Worm (Caenorhabditis elegans) whole organism, L1 larva: ENCODE measurements around the gene Y22D7AL.1.

Experiments used
- C34B4.2 ChIP-seq: sonication (generic microtip); optimal IDR thresholded peaks from 2 replicates; lab custom pipeline; 2017; ENCODE audit warnings: mild to moderate bottlenecking, missing genetic modification characterization, missing compliant biosample characterization
- Y116A8C.19 ChIP-seq: sonication (generic microtip); optimal IDR thresholded peaks from 2 replicates; lab custom pipeline; 2016; ENCODE audit warnings: missing compliant biosample characterization, missing genetic modification characterization, borderline replicate concordance
- alr-1 ChIP-seq: fragments of 200-800 bp; sonication (Bioruptor generic); optimal IDR thresholded peaks from 2 replicates; lab custom pipeline; 2018; ENCODE audit warnings: borderline replicate concordance, mild to moderate bottlenecking, missing genetic modification characterization, missing compliant biosample characterization
- ceh-63 ChIP-seq: fragments of 200-800 bp; sonication (Bioruptor generic); optimal IDR thresholded peaks from 2 replicates; lab custom pipeline; 2018; ENCODE audit warnings: mild to moderate bottlenecking, missing genetic modification characterization, missing compliant biosample characterization
- ceh-8 ChIP-seq: fragments of 200-800 bp; sonication (Bioruptor generic); optimal IDR thresholded peaks from 2 replicates; lab custom pipeline; 2018; ENCODE audit warnings: mild to moderate bottlenecking, missing genetic modification characterization, moderate library complexity, missing compliant biosample characterization
- ceh-88 ChIP-seq: fragments of 200-800 bp; sonication (Bioruptor generic); IDR thresholded peaks from 2 replicates; pipeline ENCODE4 v1.3.6; 2022; ENCODE audit warnings: missing genetic modification characterization, missing compliant biosample characterization
- ces-1 ChIP-seq: fragments of 150-350 bp; optimal IDR thresholded peaks from 2 replicates; lab custom pipeline; 2014; ENCODE audit warnings: missing biosample characterization, missing genetic modification reagents, missing genetic modification characterization
- dsc-1 ChIP-seq: sonication (generic microtip); optimal IDR thresholded peaks from 2 replicates; lab custom pipeline; 2016; ENCODE audit warnings: mild to moderate bottlenecking, missing genetic modification characterization, missing compliant biosample characterization
- egl-13 ChIP-seq: sonication (generic microtip); optimal IDR thresholded peaks from 2 replicates; lab custom pipeline; 2016; ENCODE audit warnings: missing genotype, missing genetic modification reagents, missing genetic modification characterization, missing compliant biosample characterization
- egl-27 ChIP-seq, 2 experiments: fragments of 150-350 bp in 1 of 2; sonication (generic microtip); optimal IDR thresholded peaks; 3 replicates each; lab custom pipeline; 2017 to 2018; ENCODE audit warnings: missing biosample characterization in 2 of 2, missing genetic modification characterization in 2 of 2, missing genetic modification reagents in 2 of 2
- elt-3 ChIP-seq, 6 experiments: fragments of 150-350 bp in 1 of 6; sonication (generic microtip); optimal IDR thresholded peaks; 2 replicates each; lab custom pipeline; 2017 to 2018; ENCODE audit warnings: missing biosample characterization in 6 of 6, missing genetic modification characterization in 6 of 6, inconsistent platforms in 1 of 6
- ets-5 ChIP-seq: fragments of 200-800 bp; sonication (Bioruptor generic); IDR thresholded peaks from 2 replicates; pipeline ENCODE4 v1.3.6; 2022; ENCODE audit warnings: missing genetic modification characterization, missing compliant biosample characterization
- fkh-10 ChIP-seq: sonication (generic microtip); optimal IDR thresholded peaks from 2 replicates; lab custom pipeline; 2017; ENCODE audit warnings: missing biosample characterization, missing genetic modification reagents, missing genetic modification characterization
- fkh-8 ChIP-seq: sonication (generic microtip); optimal IDR thresholded peaks from 2 replicates; lab custom pipeline; 2016; ENCODE audit warnings: mild to moderate bottlenecking, missing genetic modification characterization, missing compliant biosample characterization
- fos-1 ChIP-seq: fragments of 150-350 bp; optimal IDR thresholded peaks from 2 replicates; lab custom pipeline; 2014; ENCODE audit warnings: missing biosample characterization, missing genetic modification characterization
- grh-1 ChIP-seq: fragments of 200-800 bp; sonication (Bioruptor generic); IDR thresholded peaks from 2 replicates; pipeline ENCODE4 v1.3.6; 2022; ENCODE audit warnings: missing genetic modification reagents, missing genetic modification characterization, missing compliant biosample characterization
- irx-1 ChIP-seq: sonication (generic microtip); optimal IDR thresholded peaks from 2 replicates; lab custom pipeline; 2016; ENCODE audit warnings: missing genetic modification characterization, missing compliant biosample characterization
- isw-1 ChIP-seq: fragments of 200-800 bp; sonication (Bioruptor generic); IDR thresholded peaks from 2 replicates; pipeline ENCODE4 v1.3.6; 2022; ENCODE audit warnings: missing genetic modification characterization, missing compliant biosample characterization
- jun-1 ChIP-seq: fragments of 150-350 bp; optimal IDR thresholded peaks from 2 replicates; lab custom pipeline; 2014; ENCODE audit warnings: missing biosample characterization, missing genetic modification reagents, missing genetic modification characterization
- lin-13 ChIP-seq: fragments of 150-350 bp; optimal IDR thresholded peaks from 2 replicates; lab custom pipeline; 2014; ENCODE audit warnings: missing biosample characterization, missing genetic modification reagents, missing genetic modification characterization
- lin-14 ChIP-seq: fragments of 200-800 bp; sonication (Bioruptor generic); optimal IDR thresholded peaks from 2 replicates; lab custom pipeline; 2018; ENCODE audit warnings: mild to moderate bottlenecking, missing genetic modification characterization, moderate library complexity, missing compliant biosample characterization
- lin-39 ChIP-seq: fragments of 150-350 bp; optimal IDR thresholded peaks from 2 replicates; lab custom pipeline; 2014; ENCODE audit warnings: missing biosample characterization, missing genetic modification reagents, missing genetic modification characterization
- lsy-2 ChIP-seq, 2 experiments: fragments of 150-350 bp; optimal IDR thresholded peaks; 2 replicates each; lab custom pipeline; 2014; ENCODE audit warnings: missing biosample characterization in 2 of 2, missing genetic modification characterization in 2 of 2
- nhr-20 ChIP-seq: sonication (generic microtip); optimal IDR thresholded peaks from 2 replicates; lab custom pipeline; 2016; ENCODE audit warnings: mild to moderate bottlenecking, missing genetic modification characterization, missing compliant biosample characterization
- nhr-237 ChIP-seq: fragments of 150-350 bp; optimal IDR thresholded peaks from 2 replicates; lab custom pipeline; 2014; ENCODE audit warnings: missing biosample characterization, missing genetic modification characterization
- nhr-47 ChIP-seq: sonication (generic microtip); optimal IDR thresholded peaks from 2 replicates; lab custom pipeline; 2016; ENCODE audit warnings: mild to moderate bottlenecking, missing genetic modification characterization, moderate library complexity, missing compliant biosample characterization
- nhr-71 ChIP-seq: sonication (generic microtip); optimal IDR thresholded peaks from 2 replicates; lab custom pipeline; 2016; ENCODE audit warnings: mild to moderate bottlenecking, missing genetic modification characterization, moderate library complexity, missing compliant biosample characterization
- pag-3 ChIP-seq: sonication (generic microtip); optimal IDR thresholded peaks from 2 replicates; lab custom pipeline; 2017; ENCODE audit warnings: missing genetic modification characterization, mild to moderate bottlenecking, missing compliant biosample characterization, antibody characterized with exemption, borderline replicate concordance; ENCODE audit not compliant: insufficient read depth
- rnt-1 ChIP-seq: sonication (generic microtip); optimal IDR thresholded peaks from 2 replicates; lab custom pipeline; 2016; ENCODE audit warnings: mild to moderate bottlenecking, missing genetic modification characterization, moderate library complexity, missing compliant biosample characterization
- snu-23 ChIP-seq: sonication (generic microtip); optimal IDR thresholded peaks from 2 replicates; lab custom pipeline; 2016; ENCODE audit warnings: missing genetic modification characterization, missing compliant biosample characterization
- sptf-1 ChIP-seq: fragments of 150-350 bp; optimal IDR thresholded peaks from 2 replicates; lab custom pipeline; 2014; ENCODE audit warnings: missing biosample characterization, missing genetic modification characterization
- unc-30 ChIP-seq: sonication (generic microtip); optimal IDR thresholded peaks from 2 replicates; lab custom pipeline; 2017; ENCODE audit warnings: missing biosample characterization, missing genetic modification characterization
- vab-15 ChIP-seq: sonication (generic microtip); optimal IDR thresholded peaks from 2 replicates; lab custom pipeline; 2017; ENCODE audit warnings: missing genotype, mild to moderate bottlenecking, missing genetic modification characterization, missing compliant biosample characterization
- xbp-1 ChIP-seq: sonication (generic microtip); optimal IDR thresholded peaks from 2 replicates; lab custom pipeline; 2016; ENCODE audit warnings: missing genetic modification characterization, missing compliant biosample characterization
- zag-1 ChIP-seq: fragments of 150-350 bp; optimal IDR thresholded peaks from 2 replicates; lab custom pipeline; 2014; ENCODE audit warnings: missing biosample characterization, missing genetic modification characterization
- zip-4 ChIP-seq: fragments of 200-800 bp; sonication (Bioruptor generic); optimal IDR thresholded peaks from 2 replicates; lab custom pipeline; 2018; ENCODE audit warnings: mild to moderate bottlenecking, missing genetic modification characterization, moderate library complexity, missing compliant biosample characterization

The Y22D7AL.1 gene

ce11 chrIII:1668519-1668918 lies 16.2 kb downstream of the Y22D7AL.1 start, which contains the start of gene glb-30:
Gene glb-30 (minus strand): TSS chrIII:1668619.
- TF ChIP-seq C34B4.2 (tag; lab: Kevin White, UChicago), result no peak
- no peak for TF ChIP-seq alr-1 (tag; lab: Kevin White, UChicago)
- no peak for TF ChIP-seq vab-15 (tag; lab: Kevin White, UChicago)
- TF ChIP-seq nhr-47 (tag; lab: Kevin White, UChicago), result no peak

ce11 chrIII:1673320-1673719 lies 21.0 kb downstream of the Y22D7AL.1 start:
- TF ChIP-seq pag-3 (tag; lab: Kevin White, UChicago), result no peak
- TF ChIP-seq lin-13 (GFP tag; lab: Kevin White, UChicago), result no peak
- no peak for TF ChIP-seq isw-1 (GFP tag; lab: Robert Waterston, UW)
- TF ChIP-seq Y116A8C.19 (tag; lab: Kevin White, UChicago), result no peak
- TF ChIP-seq fkh-8 (tag; lab: Kevin White, UChicago), result no peak

ce11 chrIII:1674760-1675159 lies 22.5 kb downstream of the Y22D7AL.1 start:
- peak; percentile 4 for TF ChIP-seq zip-4 (GFP tag; lab: Kevin White, UChicago)
- TF ChIP-seq dsc-1, result no peak

ce11 chrIII:1676588-1676987 lies 24.3 kb downstream of the Y22D7AL.1 start, which contains the start of gene Y22D7AR.6:
Gene Y22D7AR.6 (minus strand): TSS chrIII:1676721.
- TF ChIP-seq ceh-63 (GFP tag; lab: Kevin White, UChicago) (no peak), fos-1 (no peak), ets-5 (GFP tag; lab: Robert Waterston, UW) (no peak), nhr-237 (tag; lab: Kevin White, UChicago) (no peak), nhr-20 (tag; lab: Kevin White, UChicago) (no peak), jun-1 (tag; lab: Kevin White, UChicago) (no peak), irx-1 (tag; lab: Kevin White, UChicago) (no peak), sptf-1 (tag; lab: Kevin White, UChicago) (no peak), ceh-88 (GFP tag; lab: Robert Waterston, UW) (no peak), zag-1 (no peak), lsy-2 (tag; optimal IDR thresholded peaks at IDR 0.05; lab: Kevin White, UChicago) (no peak)

- TF ChIP-seq rnt-1 (tag; lab: Kevin White, UChicago) (peak; percentile 67), nhr-71 (tag; lab: Kevin White, UChicago) (peak; percentile 49), ceh-88 (GFP tag; lab: Robert Waterston, UW) (no peak), lin-14 (peak; percentile 59), snu-23 (GFP tag; lab: Kevin White, UChicago) (peak; percentile 14)
Measured at ce11 chrIII:1678671-1679070, 26.4 kb downstream of the Y22D7AL.1 start.

- TF ChIP-seq ceh-63 (GFP tag; lab: Kevin White, UChicago) (no peak), fkh-10 (GFP tag; lab: Kevin White, UChicago) (no peak), elt-3 (tag; optimal IDR thresholded peaks at IDR 0.05; lab: Kevin White, UChicago) (no peak), xbp-1 (no peak), ceh-8 (no peak), grh-1 (GFP tag; lab: Robert Waterston, UW) (no peak), egl-13 (no peak), egl-27 (tag; optimal IDR thresholded peaks at IDR 0.05; lab: Kevin White, UChicago) (no peak), ces-1 (GFP tag; lab: Kevin White, UChicago) (no peak), lin-39 (tag; lab: Kevin White, UChicago) (no peak), sptf-1 (tag; lab: Kevin White, UChicago) (no peak), unc-30 (tag; lab: Kevin White, UChicago) (no peak)
Measured at ce11 chrIII:1680393-1680792, 28.1 kb downstream of the Y22D7AL.1 start.
